Worm (Caenorhabditis elegans) whole organism, young adult: ENCODE results near the gene R02F11.12.

Experiments used
- B0019.2 ChIP-seq: fragments of 200-800 bp; sonication (Bioruptor generic); conservative IDR thresholded peaks from 2 replicates; pipeline ENCODE4 v1.3.6; 2022; ENCODE audit warnings: missing genetic modification reagents, missing genetic modification characterization, missing compliant biosample characterization
- F22D6.2 ChIP-seq: sonication (generic microtip); optimal IDR thresholded peaks from 2 replicates; lab custom pipeline; 2016; ENCODE audit warnings: mild to moderate bottlenecking, missing genetic modification characterization, missing compliant biosample characterization
- F23B12.7 ChIP-seq: sonication (generic microtip); optimal IDR thresholded peaks from 2 replicates; lab custom pipeline; 2017; ENCODE audit warnings: missing genetic modification characterization, mild to moderate bottlenecking, missing compliant biosample characterization, antibody characterized with exemption, moderate library complexity; ENCODE audit not compliant: insufficient read depth
- T26A5.8 ChIP-seq: sonication (generic microtip); optimal IDR thresholded peaks from 2 replicates; lab custom pipeline; 2016; ENCODE audit warnings: missing genetic modification characterization, missing compliant biosample characterization
- Y53G8AR.9 ChIP-seq: fragments of 200-800 bp; sonication (Bioruptor generic); conservative IDR thresholded peaks from 2 replicates; pipeline ENCODE4 v1.3.6; 2022; ENCODE audit warnings: missing genetic modification reagents, missing genetic modification characterization, missing compliant biosample characterization
- Y56A3A.18 ChIP-seq: fragments of 200-800 bp; sonication (Bioruptor generic); IDR thresholded peaks from 2 replicates; pipeline ENCODE4 v1.3.6; 2022; ENCODE audit warnings: missing genetic modification reagents, missing genetic modification characterization, missing compliant biosample characterization
- akir-1 ChIP-seq: fragments of 200-800 bp; sonication (Bioruptor generic); optimal IDR thresholded peaks from 2 replicates; lab custom pipeline; 2018; ENCODE audit warnings: mild to moderate bottlenecking, missing genetic modification characterization, moderate library complexity, missing compliant biosample characterization
- atf-7 ChIP-seq: sonication (generic microtip); optimal IDR thresholded peaks from 2 replicates; lab custom pipeline; 2017; ENCODE audit warnings: mild to moderate bottlenecking, missing genetic modification characterization, missing compliant biosample characterization
- attf-3 ChIP-seq: fragments of 200-800 bp; sonication (Bioruptor generic); conservative IDR thresholded peaks from 2 replicates; pipeline ENCODE4 v1.3.6; 2022; ENCODE audit warnings: missing genetic modification reagents, missing genetic modification characterization, missing compliant biosample characterization
- cebp-1 ChIP-seq, 2 experiments: fragments of 200-800 bp in 1 of 2; sonication (Bioruptor generic) in 1 of 2; sonication (generic microtip) in 1 of 2; IDR thresholded peaks in 1 of 2; optimal IDR thresholded peaks in 1 of 2; 2 replicates each; pipeline versions ENCODE4 v1.3.6 to Lab custom; 2017 to 2022; ENCODE audit warnings: missing compliant biosample characterization in 2 of 2, missing genetic modification characterization in 2 of 2, mild to moderate bottlenecking in 1 of 2, missing genetic modification reagents in 1 of 2, moderate library complexity in 1 of 2
- cebp-2 ChIP-seq: fragments of 200-800 bp; sonication (Bioruptor generic); IDR thresholded peaks from 2 replicates; pipeline ENCODE4 v1.3.6; 2022; ENCODE audit warnings: missing genetic modification characterization, missing compliant biosample characterization
- ceh-27 ChIP-seq: fragments of 200-800 bp; sonication (Bioruptor generic); optimal IDR thresholded peaks from 2 replicates; lab custom pipeline; 2018; ENCODE audit warnings: mild to moderate bottlenecking, missing genetic modification characterization, moderate library complexity, missing compliant biosample characterization
- dpl-1 ChIP-seq: fragments of 150-350 bp; optimal IDR thresholded peaks from 2 replicates; lab custom pipeline; 2014; ENCODE audit warnings: missing biosample characterization, missing genetic modification reagents, missing genetic modification characterization
- egl-18 ChIP-seq: fragments of 200-800 bp; sonication (Bioruptor generic); IDR thresholded peaks from 2 replicates; pipeline ENCODE4 v1.3.6; 2022; ENCODE audit warnings: missing genetic modification reagents, missing genetic modification characterization, missing compliant biosample characterization
- egl-44 ChIP-seq: fragments of 200-800 bp; sonication (Bioruptor generic); IDR thresholded peaks from 2 replicates; pipeline ENCODE4 v1.3.6; 2022; ENCODE audit warnings: missing genetic modification reagents, missing genetic modification characterization, missing compliant biosample characterization
- ets-4 ChIP-seq: fragments of 200-800 bp; sonication (Bioruptor generic); optimal IDR thresholded peaks from 2 replicates; lab custom pipeline; 2018; ENCODE audit warnings: mild to moderate bottlenecking, missing genetic modification characterization, missing compliant biosample characterization
- hmg-1.2 ChIP-seq: fragments of 200-800 bp; sonication (Bioruptor generic); IDR thresholded peaks from 2 replicates; pipeline ENCODE4 v1.3.6; 2022; ENCODE audit warnings: missing genetic modification reagents, missing genetic modification characterization, missing compliant biosample characterization
- hmg-20 ChIP-seq: fragments of 200-800 bp; sonication (Bioruptor generic); IDR thresholded peaks from 2 replicates; pipeline ENCODE4 v1.3.6; 2022; ENCODE audit warnings: missing genetic modification reagents, missing genetic modification characterization, missing compliant biosample characterization
- hrde-1 ChIP-seq: sonication (generic microtip); optimal IDR thresholded peaks from 2 replicates; lab custom pipeline; 2016; ENCODE audit warnings: missing genetic modification characterization, mild to moderate bottlenecking, missing compliant biosample characterization, moderate library complexity, missing genotype, missing genetic modification reagents, borderline replicate concordance
- let-526 ChIP-seq: fragments of 200-800 bp; sonication (Bioruptor generic); IDR thresholded peaks from 2 replicates; pipeline ENCODE4 v1.3.6; 2022; ENCODE audit warnings: missing genetic modification reagents, missing genetic modification characterization, missing compliant biosample characterization
- lin-26 ChIP-seq: fragments of 200-800 bp; sonication (Bioruptor generic); IDR thresholded peaks from 2 replicates; pipeline ENCODE4 v1.3.6; 2022; ENCODE audit warnings: missing genetic modification reagents, missing genetic modification characterization, missing compliant biosample characterization
- lin-35 ChIP-seq, 3 experiments: fragments of 150-350 bp in 2 of 3; sonication (generic microtip) in 1 of 3; optimal IDR thresholded peaks; 2 replicates each; lab custom pipeline; 2014 to 2018; ENCODE audit warnings: missing biosample characterization in 3 of 3, missing genetic modification characterization in 3 of 3, missing genetic modification reagents in 3 of 3
- madf-6 ChIP-seq: fragments of 200-800 bp; sonication (Bioruptor generic); IDR thresholded peaks from 2 replicates; pipeline ENCODE4 v1.3.6; 2022; ENCODE audit warnings: missing genetic modification reagents, missing genetic modification characterization, missing compliant biosample characterization
- nfyb-1 ChIP-seq: fragments of 200-800 bp; sonication (Bioruptor generic); IDR thresholded peaks from 2 replicates; pipeline ENCODE4 v1.3.6; 2022; ENCODE audit warnings: missing genetic modification reagents, missing genetic modification characterization, missing compliant biosample characterization
- nhr-80 ChIP-seq: sonication (generic microtip); optimal IDR thresholded peaks from 2 replicates; lab custom pipeline; 2016; ENCODE audit warnings: missing genetic modification characterization, missing compliant biosample characterization
- pbrm-1 ChIP-seq: fragments of 200-800 bp; sonication (Bioruptor generic); IDR thresholded peaks from 2 replicates; pipeline ENCODE4 v1.3.6; 2022; ENCODE audit warnings: missing genetic modification reagents, missing genetic modification characterization, missing compliant biosample characterization
- repo-1 ChIP-seq: sonication (generic microtip); optimal IDR thresholded peaks from 2 replicates; lab custom pipeline; 2017; ENCODE audit warnings: mild to moderate bottlenecking, missing genetic modification characterization, missing compliant biosample characterization
- rpc-1 ChIP-seq, 2 experiments: fragments of 150-350 bp in 1 of 2; sonication (generic microtip) in 1 of 2; optimal IDR thresholded peaks; 2 replicates each; lab custom pipeline; 2014 to 2018; ENCODE audit warnings: missing biosample characterization in 1 of 2, missing genetic modification characterization in 1 of 2, missing genetic modification reagents in 1 of 2, missing genotype in 1 of 2
- sdz-38 ChIP-seq: sonication (generic microtip); optimal IDR thresholded peaks from 2 replicates; lab custom pipeline; 2016; ENCODE audit warnings: missing genotype, missing genetic modification characterization, missing compliant biosample characterization
- snpc-1.3 ChIP-seq: sonication (generic microtip); optimal IDR thresholded peaks from 2 replicates; lab custom pipeline; 2017; ENCODE audit warnings: missing genetic modification characterization, mild to moderate bottlenecking, missing compliant biosample characterization, antibody characterized with exemption, moderate library complexity, missing genotype, missing genetic modification reagents; ENCODE audit not compliant: insufficient read depth
- unc-130 ChIP-seq: sonication (generic microtip); optimal IDR thresholded peaks from 2 replicates; lab custom pipeline; 2016; ENCODE audit warnings: missing genetic modification reagents, missing genetic modification characterization, missing compliant biosample characterization
- unc-62 ChIP-seq: fragments of 150-350 bp; optimal IDR thresholded peaks from 2 replicates; lab custom pipeline; 2014; ENCODE audit warnings: missing biosample characterization, missing genetic modification reagents, missing genetic modification characterization
- xnd-1 ChIP-seq: sonication (generic microtip); optimal IDR thresholded peaks from 2 replicates; lab custom pipeline; 2016; ENCODE audit warnings: missing genotype, missing genetic modification reagents, missing genetic modification characterization, missing compliant biosample characterization
- zfh-2 ChIP-seq: fragments of 200-800 bp; sonication (Bioruptor generic); conservative IDR thresholded peaks from 2 replicates; pipeline ENCODE4 v1.3.6; 2022; ENCODE audit warnings: missing genetic modification reagents, missing genetic modification characterization, missing compliant biosample characterization
- zim-3 ChIP-seq: sonication (generic microtip); optimal IDR thresholded peaks from 2 replicates; lab custom pipeline; 2017; ENCODE audit warnings: mild to moderate bottlenecking, missing genetic modification characterization, moderate library complexity, missing compliant biosample characterization
- ztf-22 ChIP-seq: fragments of 200-800 bp; sonication (Bioruptor generic); optimal IDR thresholded peaks from 2 replicates; lab custom pipeline; 2018; ENCODE audit warnings: mild to moderate bottlenecking, missing genetic modification characterization, moderate library complexity, missing compliant biosample characterization
- ztf-25 ChIP-seq: fragments of 200-800 bp; sonication (Bioruptor generic); IDR thresholded peaks from 2 replicates; pipeline ENCODE4 v1.3.6; 2022; ENCODE audit warnings: missing genetic modification reagents, missing genetic modification characterization, missing compliant biosample characterization
- ztf-28 ChIP-seq: fragments of 200-800 bp; sonication (Bioruptor generic); IDR thresholded peaks from 2 replicates; pipeline ENCODE4 v1.3.6; 2022; ENCODE audit warnings: missing genetic modification reagents, missing genetic modification characterization, missing compliant biosample characterization
- ztf-6 ChIP-seq: fragments of 200-800 bp; sonication (Bioruptor generic); IDR thresholded peaks from 2 replicates; pipeline ENCODE4 v1.3.6; 2022; ENCODE audit warnings: missing genetic modification reagents, missing genetic modification characterization, missing compliant biosample characterization

The R02F11.12 gene

DNA sequence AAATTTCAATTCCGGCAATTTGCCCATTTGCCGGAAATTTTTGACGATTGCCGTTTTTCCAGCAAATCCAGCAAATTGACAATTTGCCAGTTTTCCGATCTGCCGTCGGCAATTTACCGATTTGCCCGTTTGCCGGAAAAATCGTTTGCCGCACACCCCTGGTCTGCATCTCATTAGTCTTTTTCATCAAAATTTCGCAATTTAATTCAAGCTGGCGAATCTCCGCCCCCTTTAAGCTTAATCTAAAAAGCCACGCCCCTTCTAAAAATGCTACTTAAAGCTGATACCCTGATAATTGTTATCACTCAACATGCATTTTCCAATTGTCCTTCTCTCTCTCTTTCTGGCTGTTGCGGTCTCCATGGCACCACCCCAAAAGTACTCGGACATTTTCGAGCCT is 7.2 kb upstream of the R02F11.12 start, which contains the start of gene Y60C6A.1:
Y60C6A.1 (plus strand) TSS at position 301 of the 400 bp plus-strand sequence.
- TF ChIP-seq lin-26 (GFP tag; lab: Robert Waterston, UW) (no peak), F23B12.7 (tag; lab: Kevin White, UChicago) (no peak), unc-130 (no peak), ztf-22 (no peak), ztf-25 (no peak), atf-7 (tag; lab: Kevin White, UChicago) (no peak), egl-18 (GFP tag; lab: Robert Waterston, UW) (no peak), ceh-27 (no peak), unc-62 (GFP tag; lab: Kevin White, UChicago) (no peak), hmg-1.2 (GFP tag; lab: Robert Waterston, UW) (no peak), hmg-20 (GFP tag; lab: Robert Waterston, UW) (no peak), let-526 (no peak), Y56A3A.18 (GFP tag; lab: Robert Waterston, UW) (no peak), pbrm-1 (GFP tag; lab: Robert Waterston, UW) (no peak), Y53G8AR.9 (GFP tag; lab: Robert Waterston, UW) (no peak), attf-3 (GFP tag; lab: Robert Waterston, UW) (no peak), xnd-1 (no peak), F22D6.2 (no peak), akir-1 (GFP tag; lab: Kevin White, UChicago) (no peak)

DNA sequence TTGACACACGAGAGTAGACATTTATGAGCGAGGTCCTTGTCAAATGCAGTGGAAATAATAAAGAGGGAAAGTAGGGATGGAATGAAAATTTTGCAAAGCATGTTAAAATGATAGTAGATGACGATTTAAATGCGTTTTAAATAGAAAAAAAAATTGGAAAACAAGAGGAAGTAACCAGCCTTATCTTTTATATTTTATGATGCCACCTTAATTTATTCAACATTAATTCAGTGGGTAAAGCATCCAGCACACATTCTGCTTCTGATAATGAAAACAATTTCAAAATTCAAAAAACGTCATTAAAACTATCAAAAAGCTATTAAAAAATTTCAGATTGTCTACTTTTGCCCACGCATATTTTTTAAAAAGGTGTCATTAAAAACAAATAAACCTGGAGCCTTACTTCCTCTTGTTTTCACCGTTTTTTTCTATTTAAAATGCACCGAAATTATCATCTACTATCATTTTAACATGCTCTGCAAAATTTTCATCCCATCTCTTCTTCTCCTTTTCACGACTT is 5.1 kb upstream of the R02F11.12 start, which contains the start of the genes Y60C6A.2 and Y60C6A.3:
Y60C6A.2 (minus strand) TSS at position 101 of the 520 bp plus-strand sequence.
Y60C6A.3 (plus strand) TSS at position 470 of the 520 bp plus-strand sequence.
- TF ChIP-seq repo-1 (tag; lab: Kevin White, UChicago) = no peak
- no peak for TF ChIP-seq nhr-80 (tag; lab: Kevin White, UChicago)
- no peak for TF ChIP-seq Y53G8AR.9 (GFP tag; lab: Robert Waterston, UW)
- no peak for TF ChIP-seq egl-44 (GFP tag; lab: Robert Waterston, UW)
- TF ChIP-seq ets-4 (GFP tag; lab: Kevin White, UChicago) = no peak
- no peak for TF ChIP-seq B0019.2 (GFP tag; lab: Robert Waterston, UW)
- no peak for TF ChIP-seq ztf-28 (GFP tag; lab: Robert Waterston, UW)
- no peak for TF ChIP-seq nfyb-1 (GFP tag; lab: Robert Waterston, UW)
- TF ChIP-seq rpc-1 (optimal IDR thresholded peaks at IDR 0.05; lab: Kevin White, UChicago) = no peak
- TF ChIP-seq rpc-1 (tag; optimal IDR thresholded peaks at IDR 0.05; lab: Kevin White, UChicago) = no peak
- TF ChIP-seq T26A5.8 (tag; lab: Kevin White, UChicago) = no peak
- no peak for TF ChIP-seq atf-7 (tag; lab: Kevin White, UChicago)

DNA sequence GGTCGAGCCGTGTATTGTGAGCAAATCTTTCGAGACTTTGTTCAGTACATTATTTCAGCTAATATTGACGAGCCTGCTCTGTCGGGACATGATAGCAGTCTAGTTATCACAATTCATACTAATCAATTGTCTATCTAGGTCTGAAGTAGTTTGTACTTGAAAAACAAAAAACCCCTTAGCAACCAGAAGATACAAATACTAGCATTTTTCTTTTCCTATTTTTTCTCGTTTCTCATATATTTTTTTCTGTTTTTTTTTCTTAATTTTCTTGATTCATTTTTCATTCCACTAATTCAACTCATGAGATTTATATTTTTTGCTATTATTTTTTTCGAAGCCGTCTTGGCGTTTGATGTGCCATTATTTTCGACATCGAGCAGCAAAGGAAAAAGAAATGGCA is 3.3 kb upstream of the R02F11.12 start, which contains the start of gene R02F11.9:
R02F11.9 (plus strand) TSS at position 301 of the 400 bp plus-strand sequence.
- TF ChIP-seq atf-7 (tag; lab: Kevin White, UChicago) = no peak
- no peak for TF ChIP-seq hmg-20 (GFP tag; lab: Robert Waterston, UW)
- TF ChIP-seq ztf-6 (GFP tag; lab: Robert Waterston, UW) = no peak
- no peak for TF ChIP-seq zfh-2 (GFP tag; lab: Robert Waterston, UW)
- TF ChIP-seq cebp-1 (GFP tag; IDR thresholded peaks at IDR 0.05; lab: Robert Waterston, UW) = no peak
- no peak for TF ChIP-seq cebp-1 (tag; optimal IDR thresholded peaks at IDR 0.05; lab: Kevin White, UChicago)
- no peak for TF ChIP-seq dpl-1 (GFP tag; lab: Kevin White, UChicago)
- TF ChIP-seq zim-3 (tag; lab: Kevin White, UChicago) = no peak
- TF ChIP-seq lin-35 (GFP tag; optimal IDR thresholded peaks at IDR 0.05; lab: Kevin White, UChicago) = no peak
- TF ChIP-seq akir-1 (GFP tag; lab: Kevin White, UChicago) = no peak
- TF ChIP-seq Y56A3A.18 (GFP tag; lab: Robert Waterston, UW) = no peak
- no peak for TF ChIP-seq egl-18 (GFP tag; lab: Robert Waterston, UW)
- TF ChIP-seq nfyb-1 (GFP tag; lab: Robert Waterston, UW) = no peak
- no peak for TF ChIP-seq snpc-1.3 (tag; lab: Kevin White, UChicago)
- no peak for TF ChIP-seq hrde-1 (tag; lab: Kevin White, UChicago)
- no peak for TF ChIP-seq cebp-2 (GFP tag; lab: Robert Waterston, UW)
- no peak for TF ChIP-seq sdz-38 (tag; lab: Kevin White, UChicago)
- TF ChIP-seq madf-6 (GFP tag; lab: Robert Waterston, UW) = no peak
- TF ChIP-seq, all 124 proteins: peak for 0
